Worm (Caenorhabditis elegans): ENCODE measurements around the gene gpx-6.

ce11 chrIV:8223055-8223454 is 1.1 kb downstream of the gpx-6 start:
- TF ChIP-seq ztf-23 (GFP tag; IDR thresholded peaks at IDR 0.05) (no peak), klf-2 (GFP tag; conservative IDR thresholded peaks at IDR 0.05) (no peak), flt-1 (GFP tag; IDR thresholded peaks at IDR 0.05) (no peak), ref-1 (GFP tag; conservative IDR thresholded peaks at IDR 0.05) (no peak), T22C8.4 (GFP tag; IDR thresholded peaks at IDR 0.05) (no peak), ztf-29 (GFP tag; IDR thresholded peaks at IDR 0.05) (no peak), tab-1 (GFP tag; IDR thresholded peaks at IDR 0.05) (no peak), cog-1 (tag; optimal IDR thresholded peaks at IDR 0.05) (no peak), med-1 (GFP tag; optimal IDR thresholded peaks at IDR 0.05; ENCODE audit: insufficient read depth) (no peak)

All from whole organism, midembryonic.